Worm (Caenorhabditis elegans) whole organism, L4 larva: ENCODE data around the gene R11D1.13.

Source experiments
- ama-1 ChIP-seq: fragments of 150-350 bp; optimal IDR thresholded peaks from 2 replicates; lab custom pipeline; 2014; ENCODE audit warnings: inconsistent platforms, mixed read lengths
- dpl-1 ChIP-seq: fragments of 150-350 bp; optimal IDR thresholded peaks from 2 replicates; lab custom pipeline; 2014; ENCODE audit warnings: missing biosample characterization, missing genetic modification reagents, missing genetic modification characterization
- dve-1 ChIP-seq: sonication (generic microtip); optimal IDR thresholded peaks from 2 replicates; lab custom pipeline; 2017; ENCODE audit warnings: antibody characterized with exemption, mild to moderate bottlenecking, missing genetic modification characterization, missing compliant biosample characterization; ENCODE audit not compliant: insufficient read depth
- lin-15B ChIP-seq: fragments of 150-350 bp; sonication (generic microtip); optimal IDR thresholded peaks from 3 replicates; lab custom pipeline; 2014; ENCODE audit warnings: missing biosample characterization, missing genetic modification characterization
- mdt-29 ChIP-seq: fragments of 200-800 bp; sonication (Bioruptor generic); IDR thresholded peaks from 2 replicates; pipeline ENCODE4 v1.3.6; 2022; ENCODE audit warnings: missing genetic modification reagents, missing genetic modification characterization, missing compliant biosample characterization
- nhr-10 ChIP-seq: fragments of 150-350 bp; optimal IDR thresholded peaks from 2 replicates; lab custom pipeline; 2014; ENCODE audit warnings: missing biosample characterization, missing genetic modification characterization
- nhr-237 ChIP-seq: sonication (generic microtip); optimal IDR thresholded peaks from 2 replicates; lab custom pipeline; 2017; ENCODE audit warnings: missing biosample characterization, missing genetic modification characterization
- nhr-41 ChIP-seq: fragments of 200-800 bp; sonication (Bioruptor generic); IDR thresholded peaks from 2 replicates; pipeline ENCODE4 v1.3.6; 2022; ENCODE audit warnings: missing genetic modification reagents, missing genetic modification characterization, missing compliant biosample characterization
- snpc-1.2 ChIP-seq: fragments of 200-800 bp; sonication (Bioruptor generic); IDR thresholded peaks from 2 replicates; pipeline ENCODE4 v1.3.6; 2022; ENCODE audit warnings: missing genetic modification reagents, missing genetic modification characterization, missing compliant biosample characterization
- unc-62 ChIP-seq, 3 experiments: fragments of 150-350 bp in 1 of 3; sonication (generic microtip); optimal IDR thresholded peaks in 2 of 3; peaks in 1 of 3; 1 replicate in 1 of 3; 2 replicates in 2 of 3; lab custom pipeline; 2014 to 2017; ENCODE audit warnings: missing biosample characterization in 3 of 3, missing genetic modification characterization in 3 of 3, missing genetic modification reagents in 3 of 3, missing genotype in 1 of 3

DNA sequence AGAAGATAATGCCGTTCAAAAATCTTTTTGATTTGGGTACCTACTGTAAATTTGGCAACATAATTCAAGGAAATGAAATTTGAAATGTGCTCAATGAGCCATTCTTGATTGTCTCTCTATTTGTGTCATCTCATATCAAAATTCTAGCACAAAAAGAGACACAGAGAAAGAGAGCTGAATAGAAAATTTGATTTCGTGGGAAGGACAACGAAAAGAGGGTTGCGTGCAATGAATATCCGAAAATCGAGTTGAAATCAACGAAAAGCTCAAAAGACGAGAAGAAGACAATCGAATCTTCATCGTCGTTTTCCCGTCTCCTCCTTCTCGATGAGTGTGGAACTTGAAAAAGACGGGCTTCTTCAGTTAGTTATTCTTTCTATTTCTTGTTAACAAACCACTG, 20.9 kb downstream of the R11D1.13 start, which contains the start of gene C15C8.5:
- TF ChIP-seq nhr-41 (GFP tag; lab: Robert Waterston, UW) = no peak
- TF ChIP-seq lin-15B = no peak
- TF ChIP-seq mdt-29 (GFP tag; lab: Robert Waterston, UW) = no peak
- no peak for TF ChIP-seq nhr-237 (tag; lab: Kevin White, UChicago)
- TF ChIP-seq snpc-1.2 = no peak
- no peak for TF ChIP-seq unc-62 (GFP tag; optimal IDR thresholded peaks at IDR 0.05 in 1 of 2; lab: Kevin White, UChicago)
- TF ChIP-seq unc-62 (tag; optimal IDR thresholded peaks at IDR 0.05; lab: Kevin White, UChicago) = no peak
- no peak for TF ChIP-seq nhr-10 (tag; lab: Kevin White, UChicago)
- no peak for TF ChIP-seq ama-1 (lab: Kevin White, UChicago)
- TF ChIP-seq dpl-1 (GFP tag; lab: Kevin White, UChicago) = no peak
- TF ChIP-seq dve-1 (tag; lab: Kevin White, UChicago) = no peak
